Fruit fly (Drosophila melanogaster) whole organism, embryonic: ENCODE results near the gene zyd.

ENCODE experiments used
- B-H1 ChIP-seq: fragments of 200-800 bp; sonication (Bioruptor generic); IDR thresholded peaks from 3 replicates; pipeline ENCODE4 v1.3.6; 2022; ENCODE audit warnings: missing biosample characterization, missing genetic modification characterization
- BEAF-32 ChIP-seq: fragments of 200-800 bp; sonication (Bioruptor generic); optimal IDR thresholded peaks from 3 replicates; lab custom pipeline; 2017; ENCODE audit warnings: missing biosample characterization, missing genetic modification characterization, mild to moderate bottlenecking, moderate library complexity, missing genetic modification reagents
- CG10321 ChIP-seq: fragments of 200-800 bp; sonication (Bioruptor generic); IDR thresholded peaks from 2 replicates; pipeline ENCODE4 v1.3.6; 2022; ENCODE audit warnings: missing biosample characterization, missing genetic modification characterization
- CG10979 ChIP-seq: fragments of 200-800 bp; sonication (Bioruptor generic); optimal IDR thresholded peaks from 2 replicates; lab custom pipeline; 2018; ENCODE audit warnings: missing biosample characterization, mild to moderate bottlenecking, missing genetic modification characterization, moderate library complexity
- CG12769 ChIP-seq: fragments of 200-800 bp; sonication (Bioruptor generic); optimal IDR thresholded peaks from 2 replicates; lab custom pipeline; 2019; ENCODE audit warnings: missing biosample characterization, mild to moderate bottlenecking, missing genetic modification characterization, moderate library complexity
- CG14710 ChIP-seq: fragments of 200-800 bp; sonication (Bioruptor generic); optimal IDR thresholded peaks from 3 replicates; lab custom pipeline; 2019; ENCODE audit warnings: missing biosample characterization, mild to moderate bottlenecking, missing genetic modification characterization, moderate library complexity
- CG14860 ChIP-seq: fragments of 200-800 bp; sonication (Bioruptor generic); IDR thresholded peaks from 3 replicates; pipeline ENCODE4 v1.3.6; 2022; ENCODE audit warnings: missing biosample characterization, missing genetic modification characterization; ENCODE audit not compliant: partially characterized antibody
- CG1529 ChIP-seq: fragments of 200-800 bp; sonication (Bioruptor generic); optimal IDR thresholded peaks from 3 replicates; lab custom pipeline; 2018; ENCODE audit warnings: missing biosample characterization, missing genetic modification characterization
- CG34376 ChIP-seq: fragments of 200-800 bp; sonication (Bioruptor generic); optimal IDR thresholded peaks from 2 replicates; lab custom pipeline; 2018; ENCODE audit warnings: missing biosample characterization, mild to moderate bottlenecking, missing genetic modification characterization
- CG43689 ChIP-seq: fragments of 200-800 bp; sonication (Bioruptor generic); IDR thresholded peaks from 2 replicates; pipeline ENCODE4 v1.3.6; 2022; ENCODE audit warnings: missing biosample characterization, missing genetic modification characterization
- CG4404 ChIP-seq: fragments of 200-800 bp; sonication (Bioruptor generic); IDR thresholded peaks from 2 replicates; pipeline ENCODE4 v1.3.6; 2022; ENCODE audit warnings: missing biosample characterization, missing genetic modification characterization
- CG4707 ChIP-seq: fragments of 200-800 bp; sonication (Bioruptor generic); optimal IDR thresholded peaks from 2 replicates; lab custom pipeline; 2018; ENCODE audit warnings: missing biosample characterization, mild to moderate bottlenecking, missing genetic modification characterization, moderate library complexity
- CG6683 ChIP-seq: fragments of 200-800 bp; sonication (Bioruptor generic); optimal IDR thresholded peaks from 2 replicates; lab custom pipeline; 2017; ENCODE audit warnings: missing biosample characterization, mild to moderate bottlenecking, missing genetic modification characterization, missing genetic modification reagents
- CG8089 ChIP-seq: fragments of 200-800 bp; sonication (Bioruptor generic); optimal IDR thresholded peaks from 3 replicates; lab custom pipeline; 2016; ENCODE audit warnings: missing biosample characterization, missing genetic modification characterization
- CG8359 ChIP-seq: fragments of 200-800 bp; sonication (Bioruptor generic); optimal IDR thresholded peaks from 2 replicates; lab custom pipeline; 2017; ENCODE audit warnings: missing biosample characterization, mild to moderate bottlenecking, missing genetic modification characterization, borderline replicate concordance
- Chrac-16 ChIP-seq: fragments of 200-800 bp; sonication (Bioruptor generic); optimal IDR thresholded peaks from 3 replicates; lab custom pipeline; 2016; ENCODE audit warnings: missing biosample characterization, missing genetic modification characterization
- Dip3 ChIP-seq: fragments of 200-800 bp; sonication (Bioruptor generic); optimal IDR thresholded peaks from 3 replicates; lab custom pipeline; 2016; ENCODE audit warnings: missing biosample characterization, missing genetic modification characterization
- Dll ChIP-seq: fragments of 200-800 bp; sonication (Bioruptor generic); IDR thresholded peaks from 4 replicates; pipeline ENCODE4 v1.3.6; 2022; ENCODE audit warnings: missing biosample characterization, missing genetic modification characterization; ENCODE audit not compliant: partially characterized antibody
- Doc3 ChIP-seq: fragments of 200-800 bp; sonication (Bioruptor generic); IDR thresholded peaks from 3 replicates; pipeline ENCODE4 v1.3.6; 2022; ENCODE audit warnings: missing biosample characterization, missing genetic modification characterization; ENCODE audit not compliant: partially characterized antibody
- HLH3B ChIP-seq: fragments of 200-800 bp; sonication (Bioruptor generic); IDR thresholded peaks from 2 replicates; pipeline ENCODE4 v1.3.6; 2022; ENCODE audit warnings: missing biosample characterization, missing genetic modification characterization
- HmgD ChIP-seq: fragments of 200-800 bp; sonication (Bioruptor generic); optimal IDR thresholded peaks from 3 replicates; lab custom pipeline; 2016; ENCODE audit warnings: missing biosample characterization, missing genetic modification characterization
- Hmx ChIP-seq: fragments of 200-800 bp; sonication (Bioruptor generic); optimal IDR thresholded peaks from 2 replicates; lab custom pipeline; 2016; ENCODE audit warnings: missing biosample characterization, missing genetic modification characterization
- Jarid2 ChIP-seq: fragments of 200-800 bp; sonication (Bioruptor generic); optimal IDR thresholded peaks from 3 replicates; lab custom pipeline; 2017; ENCODE audit warnings: mild to moderate bottlenecking, missing biosample characterization, missing genetic modification reagents, missing genetic modification characterization
- MESR4 ChIP-seq: fragments of 200-800 bp; sonication (Bioruptor generic); optimal IDR thresholded peaks from 2 replicates; lab custom pipeline; 2018; ENCODE audit warnings: missing biosample characterization, mild to moderate bottlenecking, missing genetic modification characterization, moderate library complexity
- Max ChIP-seq: fragments of 200-800 bp; sonication (Bioruptor generic); optimal IDR thresholded peaks from 2 replicates; lab custom pipeline; 2016; ENCODE audit warnings: missing biosample characterization, mild to moderate bottlenecking, missing genetic modification characterization
- NC2α ChIP-seq: fragments of 200-800 bp; sonication (Bioruptor generic); optimal IDR thresholded peaks from 2 replicates; lab custom pipeline; 2016; ENCODE audit warnings: missing biosample characterization, missing genetic modification characterization
- Neu2 ChIP-seq: fragments of 200-800 bp; sonication (Bioruptor generic); optimal IDR thresholded peaks from 3 replicates; lab custom pipeline; 2016; ENCODE audit warnings: missing biosample characterization, missing genetic modification characterization, borderline replicate concordance
- Nf-YC ChIP-seq: fragments of 200-800 bp; optimal IDR thresholded peaks from 3 replicates; lab custom pipeline; 2019; ENCODE audit warnings: missing biosample characterization, mild to moderate bottlenecking, missing genetic modification characterization, moderate library complexity
- Xbp1 ChIP-seq: fragments of 200-800 bp; sonication (Bioruptor generic); optimal IDR thresholded peaks from 3 replicates; lab custom pipeline; 2016; ENCODE audit warnings: missing biosample characterization, mild to moderate bottlenecking, missing genetic modification characterization
- cato ChIP-seq: fragments of 200-800 bp; sonication (Bioruptor generic); optimal IDR thresholded peaks from 2 replicates; lab custom pipeline; 2016; ENCODE audit warnings: missing biosample characterization, missing genetic modification characterization, borderline replicate concordance
- crol ChIP-seq: fragments of 200-800 bp; sonication (Bioruptor generic); IDR thresholded peaks from 2 replicates; pipeline ENCODE4 v1.3.6; 2022; ENCODE audit warnings: missing biosample characterization, missing genetic modification characterization
- dm ChIP-seq: fragments of 200-800 bp; sonication (Bioruptor generic); optimal IDR thresholded peaks from 3 replicates; lab custom pipeline; 2016; ENCODE audit warnings: missing biosample characterization, missing genetic modification characterization
- emc ChIP-seq: fragments of 200-800 bp; sonication (Bioruptor generic); optimal IDR thresholded peaks from 2 replicates; lab custom pipeline; 2016; ENCODE audit warnings: missing biosample characterization, missing genetic modification characterization
- ems ChIP-seq: fragments of 200-800 bp; sonication (Bioruptor generic); optimal IDR thresholded peaks from 3 replicates; lab custom pipeline; 2016; ENCODE audit warnings: missing biosample characterization, missing genetic modification characterization
- hth ChIP-seq: fragments of >200 bp; optimal IDR thresholded peaks from 2 replicates; lab custom pipeline; 2017; ENCODE audit warnings: inconsistent platforms
- lab ChIP-seq: fragments of 200-800 bp; sonication (Bioruptor generic); optimal IDR thresholded peaks from 3 replicates; lab custom pipeline; 2017; ENCODE audit warnings: missing biosample characterization, missing genetic modification characterization, mild to moderate bottlenecking, moderate library complexity, missing genetic modification reagents
- luna ChIP-seq: fragments of 200-800 bp; sonication (Bioruptor generic); optimal IDR thresholded peaks from 2 replicates; lab custom pipeline; 2016; ENCODE audit warnings: missing biosample characterization, missing genetic modification characterization
- mam ChIP-seq: fragments of 200-800 bp; sonication (Bioruptor generic); optimal IDR thresholded peaks from 3 replicates; lab custom pipeline; 2016; ENCODE audit warnings: missing biosample characterization, missing genetic modification characterization
- mirr ChIP-seq: fragments of 200-800 bp; sonication (Bioruptor generic); optimal IDR thresholded peaks from 3 replicates; lab custom pipeline; 2018; ENCODE audit warnings: missing biosample characterization, mild to moderate bottlenecking, missing genetic modification characterization
- pb ChIP-seq: fragments of 200-800 bp; sonication (Bioruptor generic); optimal IDR thresholded peaks from 3 replicates; lab custom pipeline; 2016; ENCODE audit warnings: missing biosample characterization, missing genetic modification characterization
- repo ChIP-seq: fragments of 200-800 bp; sonication (Bioruptor generic); optimal IDR thresholded peaks from 2 replicates; lab custom pipeline; 2016; ENCODE audit warnings: missing biosample characterization, missing genetic modification characterization
- sens-2 ChIP-seq: fragments of 200-800 bp; sonication (Bioruptor generic); IDR thresholded peaks from 2 replicates; pipeline ENCODE4 v1.3.6; 2022; ENCODE audit warnings: missing biosample characterization, missing genetic modification characterization
- sim ChIP-seq: fragments of 200-800 bp; sonication (Bioruptor generic); IDR thresholded peaks from 2 replicates; pipeline ENCODE4 v1.3.6; 2022; ENCODE audit warnings: missing biosample characterization, missing genetic modification characterization
- sisA ChIP-seq: fragments of 200-800 bp; sonication (Bioruptor generic); IDR thresholded peaks from 2 replicates; pipeline ENCODE4 v1.3.6; 2022; ENCODE audit warnings: missing biosample characterization, missing genetic modification characterization
- slou ChIP-seq: fragments of 200-800 bp; sonication (Bioruptor generic); optimal IDR thresholded peaks from 3 replicates; lab custom pipeline; 2016; ENCODE audit warnings: missing biosample characterization, missing genetic modification characterization
- ssp ChIP-seq: fragments of 200-800 bp; sonication (Bioruptor generic); IDR thresholded peaks from 2 replicates; pipeline ENCODE4 v1.3.6; 2022; ENCODE audit warnings: missing biosample characterization, missing genetic modification characterization
- tup ChIP-seq: fragments of 200-800 bp; sonication (Bioruptor generic); optimal IDR thresholded peaks from 2 replicates; lab custom pipeline; 2016; ENCODE audit warnings: missing biosample characterization, mild to moderate bottlenecking, missing genetic modification characterization, moderate library complexity
- twi ChIP-seq: fragments of 200-800 bp; optimal IDR thresholded peaks from 2 replicates; lab custom pipeline; 2019; ENCODE audit warnings: missing biosample characterization, mild to moderate bottlenecking, missing genetic modification characterization, moderate library complexity
- yki ChIP-seq: fragments of >200 bp; optimal IDR thresholded peaks from 3 replicates; lab custom pipeline; 2018
- zfh2 ChIP-seq: fragments of 200-800 bp; sonication (Bioruptor generic); optimal IDR thresholded peaks from 2 replicates; lab custom pipeline; 2016; ENCODE audit warnings: missing biosample characterization, missing genetic modification characterization

The zyd gene

DNA sequence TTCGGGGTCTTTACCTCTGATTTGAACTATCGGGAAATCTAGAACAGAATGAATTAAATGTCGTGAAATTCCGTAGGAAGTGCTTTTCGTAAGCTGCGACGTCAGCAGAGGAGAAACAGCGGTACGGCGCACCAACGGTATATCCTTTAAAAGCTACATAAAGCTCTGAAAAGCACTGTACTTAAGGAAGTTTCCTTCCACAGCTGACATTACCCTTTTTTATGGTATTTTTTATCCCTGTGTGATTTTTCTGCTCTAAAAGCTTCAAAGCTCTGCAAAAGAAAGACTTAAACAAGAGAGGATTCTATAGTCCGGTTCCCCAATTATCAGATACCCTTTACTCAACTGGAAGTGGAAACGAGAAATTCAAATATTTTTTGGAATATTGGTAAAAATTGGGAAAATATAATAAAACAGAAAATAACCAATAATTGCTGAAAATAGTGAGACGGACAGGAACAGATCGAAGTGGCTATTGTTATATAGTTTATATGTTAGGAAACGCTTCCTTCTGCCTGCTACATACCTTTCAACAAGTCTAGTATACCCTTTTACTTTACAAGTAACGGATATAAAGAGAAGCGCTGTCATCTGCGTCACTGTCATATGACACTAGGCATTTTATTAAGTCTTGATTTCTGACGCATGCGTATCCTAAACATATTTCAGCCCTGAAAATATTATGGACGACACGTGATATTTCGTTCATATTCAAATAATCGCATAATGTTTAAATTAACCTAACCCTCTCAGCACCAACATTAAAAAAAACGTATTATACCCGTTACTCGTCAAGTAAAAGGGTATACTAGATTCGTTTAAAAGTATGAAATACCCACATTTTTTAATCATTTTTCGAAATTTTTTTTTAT, 17.9 kb upstream of the zyd start, which contains the start of the genes stnA and stnB (continued):
- no peak for TF ChIP-seq CG1529 (GFP tag; lab: Kevin White, UChicago)
- no peak for TF ChIP-seq sisA
- no peak for TF ChIP-seq mirr (GFP tag; lab: Kevin White, UChicago)
- peak; percentile 17 for TF ChIP-seq BEAF-32 (GFP tag; lab: Kevin White, UChicago)
- no peak for TF ChIP-seq luna (GFP tag; lab: Kevin White, UChicago)
- TF ChIP-seq Doc3 (GFP tag; lab: Robert Waterston, UW): no peak
- no peak for TF ChIP-seq Chrac-16 (GFP tag; lab: Kevin White, UChicago)
- no peak for TF ChIP-seq Max
- TF ChIP-seq mam (GFP tag; lab: Kevin White, UChicago): peak; percentile 19
- no peak for TF ChIP-seq twi (tag; lab: Kevin White, UChicago)
- TF ChIP-seq Jarid2 (GFP tag; lab: Kevin White, UChicago): no peak
- TF ChIP-seq CG4404 (GFP tag; lab: Robert Waterston, UW): no peak
- TF ChIP-seq CG6683 (GFP tag; lab: Kevin White, UChicago): no peak
- TF ChIP-seq lab (GFP tag; lab: Kevin White, UChicago): peak; percentile 57
- TF ChIP-seq slou (GFP tag; lab: Kevin White, UChicago): no peak
- TF ChIP-seq ssp (GFP tag; lab: Robert Waterston, UW): no peak
- TF ChIP-seq ems (GFP tag; lab: Kevin White, UChicago): no peak
- TF ChIP-seq Dip3 (GFP tag; lab: Kevin White, UChicago): peak; percentile 27
- no peak for TF ChIP-seq crol (GFP tag; lab: Robert Waterston, UW)
- TF ChIP-seq CG10979 (tag; lab: Kevin White, UChicago): no peak
- no peak for TF ChIP-seq dm (GFP tag; lab: Kevin White, UChicago)
- TF ChIP-seq sim (GFP tag; lab: Robert Waterston, UW): no peak
- TF ChIP-seq Hmx (GFP tag; lab: Kevin White, UChicago): no peak
- no peak for TF ChIP-seq sens-2 (GFP tag; lab: Robert Waterston, UW)
- TF ChIP-seq hth (lab: Kevin White, UChicago): no peak
- no peak for TF ChIP-seq CG8359 (GFP tag; lab: Kevin White, UChicago)
- TF ChIP-seq Dll (GFP tag; lab: Robert Waterston, UW): no peak
- no peak for TF ChIP-seq NC2α
- no peak for TF ChIP-seq CG12769 (tag; lab: Kevin White, UChicago)
- TF ChIP-seq CG10321 (GFP tag; lab: Robert Waterston, UW): no peak
- no peak for TF ChIP-seq B-H1 (GFP tag; lab: Robert Waterston, UW)
- TF ChIP-seq zfh2 (GFP tag; lab: Kevin White, UChicago): no peak
- no peak for TF ChIP-seq CG43689 (GFP tag; lab: Robert Waterston, UW)
- no peak for TF ChIP-seq MESR4
- TF ChIP-seq tup (GFP tag; lab: Kevin White, UChicago): no peak
- TF ChIP-seq Xbp1 (GFP tag; lab: Kevin White, UChicago): peak; percentile 16
- no peak for TF ChIP-seq emc (GFP tag; lab: Kevin White, UChicago)
- TF ChIP-seq HmgD (GFP tag; lab: Kevin White, UChicago): no peak
- no peak for TF ChIP-seq CG4707 (GFP tag; lab: Kevin White, UChicago)
- TF ChIP-seq Nf-YC: no peak
- TF ChIP-seq CG14860 (GFP tag; lab: Robert Waterston, UW): no peak
- TF ChIP-seq repo: no peak
- no peak for TF ChIP-seq pb
- TF ChIP-seq Neu2: no peak
- TF ChIP-seq cato: no peak
- TF ChIP-seq yki: no peak
- TF ChIP-seq CG14710 (tag; lab: Kevin White, UChicago): no peak
- TF ChIP-seq CG34376: peak; percentile 4
- no peak for TF ChIP-seq CG8089
- no peak for TF ChIP-seq HLH3B (GFP tag; lab: Robert Waterston, UW)
